Fruit fly (Drosophila melanogaster) whole organism, adult: ENCODE results near the gene Irbp18.

Experiments used
- CG11617 ChIP-seq: fragments of 200-800 bp; sonication (Bioruptor generic); optimal IDR thresholded peaks from 2 replicates; lab custom pipeline; 2017; ENCODE audit warnings: mild to moderate bottlenecking, missing biosample characterization, missing genetic modification reagents, missing genetic modification characterization
- CG1620 ChIP-seq: fragments of 200-800 bp; sonication (Bioruptor generic); optimal IDR thresholded peaks from 2 replicates; lab custom pipeline; 2016; ENCODE audit warnings: missing biosample characterization, missing genetic modification characterization
- Clk ChIP-seq: fragments of 200-800 bp; sonication (Bioruptor generic); optimal IDR thresholded peaks from 2 replicates; lab custom pipeline; 2017; ENCODE audit warnings: missing biosample characterization, missing genetic modification characterization
- bab1 ChIP-seq: fragments of 200-800 bp; sonication (Bioruptor generic); optimal IDR thresholded peaks from 3 replicates; lab custom pipeline; 2019; ENCODE audit warnings: missing biosample characterization, mild to moderate bottlenecking, missing genetic modification characterization, moderate library complexity
- cic ChIP-seq: fragments of 200-800 bp; sonication (Bioruptor generic); optimal IDR thresholded peaks from 2 replicates; lab custom pipeline; 2017; ENCODE audit warnings: missing biosample characterization, mild to moderate bottlenecking, missing genetic modification characterization, moderate library complexity
- cnc ChIP-seq, 2 experiments: fragments of >200 bp; optimal IDR thresholded peaks; 2 replicates each; lab custom pipeline; 2017
- kay ChIP-seq: fragments of 200-800 bp; sonication (Bioruptor generic); peaks from one replicate; lab custom pipeline; 2016; ENCODE audit warnings: missing biosample characterization, missing genetic modification characterization, borderline replicate concordance

DNA sequence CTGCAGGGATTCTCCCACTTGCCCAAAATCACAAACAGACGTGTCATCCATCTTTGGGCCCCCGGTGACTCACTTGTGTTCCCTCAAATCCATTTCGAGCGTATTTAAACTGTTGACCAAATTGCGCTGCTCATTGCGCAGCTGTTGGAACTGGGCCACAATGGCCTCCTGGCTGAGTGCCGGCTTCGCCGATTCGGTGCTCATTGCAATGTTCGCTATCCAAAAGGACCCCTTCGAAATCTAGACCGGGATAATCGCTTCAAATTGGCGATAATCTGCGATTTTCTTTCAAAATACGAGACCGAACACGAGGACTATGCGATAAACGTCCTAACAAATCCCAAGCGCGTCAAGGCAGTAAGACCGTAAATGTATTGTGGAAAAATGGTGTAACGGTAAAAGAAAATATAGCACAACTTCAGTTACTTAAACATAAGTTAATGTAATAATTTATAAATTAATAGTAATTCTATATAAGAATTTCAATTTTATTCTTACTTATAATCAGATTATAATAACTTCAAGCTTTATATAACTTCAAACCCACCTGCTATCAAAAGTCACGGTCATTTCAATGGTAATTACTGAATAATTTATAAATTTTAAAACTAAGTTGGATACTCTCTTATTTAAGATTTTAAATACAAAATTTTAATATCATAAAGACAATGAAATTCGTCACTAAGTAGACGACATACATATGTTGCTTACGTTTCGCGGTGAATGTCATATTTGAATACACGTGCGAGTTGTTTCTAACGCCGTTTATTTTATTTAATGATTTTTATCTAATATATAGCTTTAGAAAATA, 23.7 kb downstream of the Irbp18 start, which contains the start of the genes Pfdn2 and Noc1:
- TF ChIP-seq bab1 (GFP tag; lab: Kevin White, UChicago) (peak; percentile 35), Clk (GFP tag; lab: Kevin White, UChicago) (no peak), CG1620 (no peak), cnc (optimal IDR thresholded peaks at IDR 0.05; lab: Kevin White, UChicago) (no peak), cic (GFP tag; lab: Kevin White, UChicago) (no peak), CG11617 (peak; percentile 52), kay (GFP tag; lab: Kevin White, UChicago) (no peak)
